Worm (Caenorhabditis elegans): ENCODE measurements around the gene jtr-1.
A peak's percentile ranks its signal among the peaks of the same experiment; 100 is the strongest.

Gene jtr-1

ce11 chrIV:1459419-1459818 is 38.7 kb downstream of the jtr-1 start (continued):
- TF ChIP-seq arid-1 (GFP tag; conservative IDR thresholded peaks at IDR 0.05) (0 out of 2 replicates have a peak, but pooled peaks have one; percentile 8), lim-7 (GFP tag; IDR thresholded peaks at IDR 0.05) (no peak; the same call in 1 of the 2 replicates), mdl-1 (tag; optimal IDR thresholded peaks at IDR 0.05) (no peak), jun-1 (tag; optimal IDR thresholded peaks at IDR 0.05) (no peak), aha-1 (tag) (no peak), Y5F2A.4 (GFP tag; optimal IDR thresholded peaks at IDR 0.05) (no peak), T20F7.1 (GFP tag; optimal IDR thresholded peaks at IDR 0.05) (no peak), nhr-102 (tag; optimal IDR thresholded peaks at IDR 0.05) (peak; percentile 8), saeg-2 (GFP tag; IDR thresholded peaks at IDR 0.05) (no peak), ceh-82 (tag; optimal IDR thresholded peaks at IDR 0.05) (no peak), ces-1 (GFP tag; optimal IDR thresholded peaks at IDR 0.05) (no peak), zag-1 (tag; optimal IDR thresholded peaks at IDR 0.05) (no peak), mdt-29 (GFP tag; IDR thresholded peaks at IDR 0.05) (0 out of 2 replicates have a peak, but pooled peaks have one; percentile 36), ceh-62 (tag; optimal IDR thresholded peaks at IDR 0.05) (no peak)

ce11 chrIV:1459826-1460489 is 39.2 kb downstream of the jtr-1 start:
- TF ChIP-seq aha-1 (tag): peak; percentile 77
- TF ChIP-seq set-16 (GFP tag; IDR thresholded peaks at IDR 0.05): peak; percentile 95
- TF ChIP-seq zip-2 (tag; optimal IDR thresholded peaks at IDR 0.05): no peak
- TF ChIP-seq mdl-1 (tag; optimal IDR thresholded peaks at IDR 0.05): no peak

ce11 chrIV:1460686-1461085 is 40.0 kb downstream of the jtr-1 start, which contains the start of gene col-106:
Gene col-106, minus strand, starts transcription at chrIV:1460786.
- no peak for TF ChIP-seq hif-1 (tag; optimal IDR thresholded peaks at IDR 0.05)
- TF ChIP-seq D1046.2 (GFP tag; IDR thresholded peaks at IDR 0.05): no peak
- no peak for TF ChIP-seq ZK337.2 (GFP tag; IDR thresholded peaks at IDR 0.05)
- TF ChIP-seq tag-97 (GFP tag; IDR thresholded peaks at IDR 0.05): no peak
- no peak for TF ChIP-seq nhr-77 (tag; optimal IDR thresholded peaks at IDR 0.05)
- no peak for TF ChIP-seq Y75B8A.6 (GFP tag; IDR thresholded peaks at IDR 0.05)
- no peak for TF ChIP-seq zfp-3 (GFP tag; conservative IDR thresholded peaks at IDR 0.05)

ce11 chrIV:1461463-1461862 is 40.7 kb downstream of the jtr-1 start:
- TF ChIP-seq pqm-1 (tag; optimal IDR thresholded peaks at IDR 0.05): no peak
- TF ChIP-seq nhr-76 (tag; optimal IDR thresholded peaks at IDR 0.05): no peak
- TF ChIP-seq daf-12 (tag; optimal IDR thresholded peaks at IDR 0.05): no peak
- peak; percentile 92 for TF ChIP-seq aha-1 (tag)
- no peak for TF ChIP-seq mxl-3 (GFP tag; optimal IDR thresholded peaks at IDR 0.05)

ce11 chrIV:1465462-1465861 is 44.7 kb downstream of the jtr-1 start:
- no peak for TF ChIP-seq daf-8 (GFP tag; IDR thresholded peaks at IDR 0.05)
- 0 out of 4 replicates have a peak, but pooled peaks of 1 of the 2 experiments have one; percentile 27 for TF ChIP-seq madf-5 (GFP tag; IDR thresholded peaks at IDR 0.05)
- no peak for TF ChIP-seq F10B5.3 (tag; optimal IDR thresholded peaks at IDR 0.05)
- peak in 1 of 2 experiments; percentile 36 for TF ChIP-seq unc-62 (GFP tag; optimal IDR thresholded peaks at IDR 0.05 in 1 of 2)
- no peak for TF ChIP-seq unc-62 (tag; optimal IDR thresholded peaks at IDR 0.05)
- no peak for TF ChIP-seq ama-1 (optimal IDR thresholded peaks at IDR 0.05)
- peak; percentile 85 for TF ChIP-seq aha-1 (tag)

- TF ChIP-seq aha-1 (tag) (peak; percentile 97), dmd-6 (GFP tag; IDR thresholded peaks at IDR 0.05) (no peak)
Observed at ce11 chrIV:1469093-1469492, 48.4 kb downstream of the jtr-1 start.

Data from whole organism, L4 larva.